Fruit fly (Drosophila melanogaster): ENCODE measurements around the gene CG14298.

CG14298 gene

dm6 chr3R:18917976-18918871 lies 42.9 kb downstream of the CG14298 start (continued):
- TF ChIP-seq CG17328 (GFP tag; IDR thresholded peaks at IDR 0.05) (no peak), CkIIα-i1 (GFP tag; IDR thresholded peaks at IDR 0.05) (no peak), Sry-δ (GFP tag; optimal IDR thresholded peaks at IDR 0.05) (no peak), CG17612 (GFP tag; IDR thresholded peaks at IDR 0.05) (no peak), CG2120 (GFP tag; optimal IDR thresholded peaks at IDR 0.05) (peak; percentile 18), CG11093 (GFP tag; IDR thresholded peaks at IDR 0.05) (no peak), CG15601 (tag; optimal IDR thresholded peaks at IDR 0.05) (no peak), CG4617 (GFP tag; optimal IDR thresholded peaks at IDR 0.05; ENCODE audit: borderline replicate concordance) (no peak), pum (GFP tag; optimal IDR thresholded peaks at IDR 0.05) (peak; percentile 15), CG42726 (GFP tag; IDR thresholded peaks at IDR 0.05; ENCODE audit: partially characterized antibody) (no peak; the same call in 1 of the 2 replicates), fd96Cb (tag; optimal IDR thresholded peaks at IDR 0.05) (no peak), Tbp (GFP tag; optimal IDR thresholded peaks at IDR 0.05) (no peak), Dip3 (GFP tag; optimal IDR thresholded peaks at IDR 0.05) (no peak), CG11723 (GFP tag; optimal IDR thresholded peaks at IDR 0.05) (no peak), schlank (tag; optimal IDR thresholded peaks at IDR 0.05) (no peak), sqz (GFP tag; optimal IDR thresholded peaks at IDR 0.05) (no peak), CG34376 (GFP tag; optimal IDR thresholded peaks at IDR 0.05) (peak; percentile 88), CG3995 (GFP tag; optimal IDR thresholded peaks at IDR 0.05) (no peak), Aef1 (GFP tag; IDR thresholded peaks at IDR 0.05) (no peak), Xbp1 (GFP tag; optimal IDR thresholded peaks at IDR 0.05) (no peak), CG17802 (tag; optimal IDR thresholded peaks at IDR 0.05) (no peak), Myb (GFP tag; optimal IDR thresholded peaks at IDR 0.05) (peak; percentile 14), CG15073 (GFP tag; optimal IDR thresholded peaks at IDR 0.05) (no peak), Adf1 (GFP tag; IDR thresholded peaks at IDR 0.05) (no peak), CG13894 (tag; optimal IDR thresholded peaks at IDR 0.05) (peak; percentile 61), Hey (tag; optimal IDR thresholded peaks at IDR 0.05) (no peak), Hmr (GFP tag; optimal IDR thresholded peaks at IDR 0.05) (peak; percentile 55), Oli (tag; optimal IDR thresholded peaks at IDR 0.05) (no peak), Eip74EF (GFP tag; optimal IDR thresholded peaks at IDR 0.05) (no peak), fu2 (GFP tag; optimal IDR thresholded peaks at IDR 0.05) (no peak), Dad (GFP tag; optimal IDR thresholded peaks at IDR 0.05) (no peak), sob (GFP tag; IDR thresholded peaks at IDR 0.05) (peak; percentile 43; the same call in 1 of the 2 replicates), CG2202 (tag; optimal IDR thresholded peaks at IDR 0.05) (no peak), Atf-2 (GFP tag; optimal IDR thresholded peaks at IDR 0.05) (no peak), Ada2b (GFP tag; IDR thresholded peaks at IDR 0.05) (no peak), bsh (GFP tag; optimal IDR thresholded peaks at IDR 0.05) (no peak), ci (GFP tag; IDR thresholded peaks at IDR 0.05) (peak; percentile 70; the same call in 1 of the 3 replicates), NC2α (GFP tag; optimal IDR thresholded peaks at IDR 0.05) (no peak), nerfin-2 (GFP tag; IDR thresholded peaks at IDR 0.05; ENCODE audit: partially characterized antibody) (no peak), seq (GFP tag; IDR thresholded peaks at IDR 0.05) (0 out of 2 replicates have a peak, but pooled peaks have one; percentile 45), TFAM (GFP tag; optimal IDR thresholded peaks at IDR 0.05) (no peak), gt (GFP tag; IDR thresholded peaks at IDR 0.05) (no peak), CG6791 (GFP tag; IDR thresholded peaks at IDR 0.05; ENCODE audit: partially characterized antibody) (no peak), Scr (GFP tag; IDR thresholded peaks at IDR 0.05; ENCODE audit: partially characterized antibody) (no peak), Meics (GFP tag; optimal IDR thresholded peaks at IDR 0.05) (peak; percentile 2), Usf (GFP tag; optimal IDR thresholded peaks at IDR 0.05) (no peak), CG3407 (GFP tag; optimal IDR thresholded peaks at IDR 0.05) (peak; percentile 5), croc (GFP tag; conservative IDR thresholded peaks at IDR 0.05) (no peak), CG17912 (GFP tag; optimal IDR thresholded peaks at IDR 0.05) (peak; percentile 16)
